Fruit fly (Drosophila melanogaster): ENCODE results near the gene CG5262.

The CG5262 gene

DNA sequence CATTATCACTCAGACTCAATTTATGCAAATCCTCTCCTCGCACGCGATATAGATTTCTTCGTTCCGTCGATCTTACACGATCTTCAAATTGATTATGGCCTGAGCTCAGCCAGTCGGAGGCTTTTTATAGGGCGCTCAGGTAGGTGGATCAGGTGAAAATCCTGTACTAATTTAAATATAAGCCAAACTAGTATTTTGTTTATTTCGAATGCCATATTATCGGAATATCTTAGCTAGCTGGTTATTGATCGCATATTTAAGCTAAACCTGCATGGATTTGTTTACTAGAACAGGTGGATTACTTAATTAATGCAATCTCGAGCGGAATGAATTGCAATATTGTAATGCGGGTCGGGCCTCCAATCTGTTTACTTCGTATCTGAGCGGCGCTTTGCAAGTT is 9.5 kb upstream of the CG5262 start, which contains the start of gene Hpd:
Hpd (minus strand) TSS at position 101 of the 400 bp plus-strand sequence.
- no peak for TF ChIP-seq CG10348 (GFP tag; IDR thresholded peaks at IDR 0.05)
- TF ChIP-seq CG8301 (tag; optimal IDR thresholded peaks at IDR 0.05): no peak
- TF ChIP-seq CG17806 (tag; optimal IDR thresholded peaks at IDR 0.05): no peak
- TF ChIP-seq CG9948 (tag; optimal IDR thresholded peaks at IDR 0.05): no peak
- no peak for TF ChIP-seq Pif1A (GFP tag; optimal IDR thresholded peaks at IDR 0.05)
- no peak for TF ChIP-seq CG34367 (tag; optimal IDR thresholded peaks at IDR 0.05)
- no peak for TF ChIP-seq CG13204 (GFP tag; optimal IDR thresholded peaks at IDR 0.05)
- no peak for TF ChIP-seq CG14655 (GFP tag; optimal IDR thresholded peaks at IDR 0.05)
- no peak for TF ChIP-seq CG4496 (GFP tag; IDR thresholded peaks at IDR 0.05)
- TF ChIP-seq EcR (GFP tag; optimal IDR thresholded peaks at IDR 0.05): no peak
- TF ChIP-seq D1 (tag; optimal IDR thresholded peaks at IDR 0.05): no peak
- TF ChIP-seq gl (tag; optimal IDR thresholded peaks at IDR 0.05): no peak
- no peak for TF ChIP-seq rn (GFP tag; IDR thresholded peaks at IDR 0.05)
- no peak for TF ChIP-seq fd96Ca (GFP tag; IDR thresholded peaks at IDR 0.05)
- no peak for TF ChIP-seq CG15710 (tag; optimal IDR thresholded peaks at IDR 0.05)

DNA sequence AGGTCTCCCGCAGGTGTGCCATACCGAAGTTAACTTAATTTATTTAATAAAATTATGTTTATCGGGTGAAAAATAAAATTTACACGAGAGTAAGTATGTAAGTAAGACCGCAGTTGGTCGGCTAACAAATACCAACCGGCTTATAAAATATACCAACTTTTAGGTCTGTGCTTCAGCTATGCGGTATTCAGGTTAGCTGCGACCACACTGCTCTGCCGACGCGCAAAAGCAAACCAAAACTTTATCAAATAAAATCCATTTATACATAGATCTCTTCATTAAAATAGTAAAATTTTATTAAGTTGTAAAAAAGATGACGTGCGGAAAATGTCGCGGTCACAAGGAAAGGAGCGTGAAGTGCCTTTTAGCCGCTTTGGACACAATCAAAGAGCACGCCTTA is 5.8 kb upstream of the CG5262 start, which contains the start of the genes mRpL15 and CtIP:
mRpL15 (minus strand) TSS at position 141 of the 400 bp plus-strand sequence.
CtIP (plus strand) TSS at position 182 of the 400 bp plus-strand sequence.
- TF ChIP-seq Snoo (tag; optimal IDR thresholded peaks at IDR 0.05) (no peak), CG8301 (tag; optimal IDR thresholded peaks at IDR 0.05) (no peak), CG9948 (tag; optimal IDR thresholded peaks at IDR 0.05) (no peak), CG10348 (GFP tag; IDR thresholded peaks at IDR 0.05) (no peak)

DNA sequence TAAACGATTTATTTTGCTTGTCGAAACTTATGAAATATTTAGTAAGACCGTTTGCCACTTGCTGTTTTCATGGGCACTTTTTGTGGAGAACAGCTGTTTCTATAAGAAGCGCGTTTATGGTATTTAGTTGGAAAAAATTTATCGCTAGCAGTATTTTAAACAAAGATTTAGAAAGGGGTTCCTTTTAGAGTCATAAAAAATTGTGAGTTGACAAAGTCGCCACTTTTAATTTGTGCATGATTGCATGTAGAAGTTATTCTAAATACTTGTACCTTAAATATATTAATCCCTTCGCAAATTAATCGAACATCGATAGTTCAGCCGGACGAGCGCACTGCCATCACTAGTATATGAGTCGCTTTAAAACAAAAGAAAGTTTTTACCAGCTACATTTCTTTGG is 2.0 kb upstream of the CG5262 start, which contains the start of the genes Las and Psn:
Las (minus strand) TSS at position 65 of the 400 bp plus-strand sequence.
Psn (plus strand) TSS at position 172 of the 400 bp plus-strand sequence.
- TF ChIP-seq CG32121 (GFP tag; IDR thresholded peaks at IDR 0.05) (no peak), Ets98B (GFP tag; IDR thresholded peaks at IDR 0.05) (no peak), CG4496 (GFP tag; IDR thresholded peaks at IDR 0.05) (no peak), CG9948 (tag; optimal IDR thresholded peaks at IDR 0.05) (no peak), D1 (tag; optimal IDR thresholded peaks at IDR 0.05) (no peak), gl (tag; optimal IDR thresholded peaks at IDR 0.05) (no peak), Pif1B (GFP tag; optimal IDR thresholded peaks at IDR 0.05) (no peak), Pif1A (GFP tag; optimal IDR thresholded peaks at IDR 0.05) (no peak), CG8159 (tag; optimal IDR thresholded peaks at IDR 0.05) (no peak), CG14655 (GFP tag; optimal IDR thresholded peaks at IDR 0.05) (no peak), rn (GFP tag; IDR thresholded peaks at IDR 0.05) (no peak), CG10348 (GFP tag; IDR thresholded peaks at IDR 0.05) (no peak), CG12605 (GFP tag; IDR thresholded peaks at IDR 0.05) (no peak), CG13204 (GFP tag; optimal IDR thresholded peaks at IDR 0.05) (no peak), CG8301 (tag; optimal IDR thresholded peaks at IDR 0.05) (no peak), Snoo (tag; optimal IDR thresholded peaks at IDR 0.05) (no peak), fd96Ca (GFP tag; IDR thresholded peaks at IDR 0.05) (no peak), CG15710 (tag; optimal IDR thresholded peaks at IDR 0.05) (no peak), CG34367 (tag; optimal IDR thresholded peaks at IDR 0.05) (no peak), CG17806 (tag; optimal IDR thresholded peaks at IDR 0.05) (no peak)

DNA sequence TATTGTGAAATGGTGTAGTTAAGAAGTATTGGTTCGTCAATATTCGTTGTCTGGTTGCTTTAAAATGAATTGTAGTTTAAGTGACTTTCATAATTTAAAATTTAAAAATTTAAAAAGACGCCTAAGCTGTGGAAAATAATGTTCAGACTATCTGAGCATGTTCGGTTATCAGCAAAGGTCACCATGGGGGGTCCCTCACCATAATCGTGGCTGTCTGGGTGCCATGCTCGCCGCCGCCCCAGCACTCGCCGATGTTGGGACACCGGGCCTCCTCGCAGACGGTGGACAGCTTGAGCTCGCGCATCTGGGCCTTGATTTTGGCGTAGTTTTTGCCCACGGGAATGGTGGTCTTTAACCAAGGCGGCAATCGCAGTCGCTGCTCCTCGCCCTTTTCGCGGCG is 1.3 kb upstream of the CG5262 start:
- TF ChIP-seq Snoo (tag; optimal IDR thresholded peaks at IDR 0.05) (no peak), CG14655 (GFP tag; optimal IDR thresholded peaks at IDR 0.05) (no peak), Pif1A (GFP tag; optimal IDR thresholded peaks at IDR 0.05) (no peak), gl (tag; optimal IDR thresholded peaks at IDR 0.05) (no peak), rn (GFP tag; IDR thresholded peaks at IDR 0.05) (no peak), Pif1B (GFP tag; optimal IDR thresholded peaks at IDR 0.05) (no peak), fd96Ca (GFP tag; IDR thresholded peaks at IDR 0.05) (no peak)

DNA sequence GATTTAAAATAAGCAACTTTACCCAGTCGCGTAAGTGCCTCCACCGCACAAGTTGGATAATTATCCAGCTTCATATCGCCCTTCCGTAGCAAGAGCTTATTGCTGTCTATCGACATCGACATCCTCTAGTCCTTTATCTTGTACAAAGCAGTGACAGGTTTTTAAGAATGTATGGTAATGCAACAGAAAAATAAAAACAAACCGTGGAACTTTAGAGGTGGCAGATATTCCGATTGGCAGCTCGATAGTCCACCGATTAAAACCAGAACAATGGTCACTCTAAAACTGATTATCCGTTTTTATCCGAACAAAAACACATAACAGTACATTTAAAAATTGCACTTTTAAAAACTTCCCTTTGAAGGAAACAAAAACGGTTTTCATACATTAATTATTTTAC is 2.8 kb downstream of the CG5262 start, which contains the start of gene CG5274:
CG5274 (minus strand) TSS at position 218 of the 400 bp plus-strand sequence.
- no peak for TF ChIP-seq CG12605 (GFP tag; IDR thresholded peaks at IDR 0.05)
- no peak for TF ChIP-seq EcR (GFP tag; optimal IDR thresholded peaks at IDR 0.05)
- TF ChIP-seq CG34367 (tag; optimal IDR thresholded peaks at IDR 0.05): no peak
- no peak for TF ChIP-seq CG14655 (GFP tag; optimal IDR thresholded peaks at IDR 0.05)
- no peak for TF ChIP-seq CG10348 (GFP tag; IDR thresholded peaks at IDR 0.05)
- TF ChIP-seq CG9948 (tag; optimal IDR thresholded peaks at IDR 0.05): no peak
- no peak for TF ChIP-seq Pif1B (GFP tag; optimal IDR thresholded peaks at IDR 0.05)

DNA sequence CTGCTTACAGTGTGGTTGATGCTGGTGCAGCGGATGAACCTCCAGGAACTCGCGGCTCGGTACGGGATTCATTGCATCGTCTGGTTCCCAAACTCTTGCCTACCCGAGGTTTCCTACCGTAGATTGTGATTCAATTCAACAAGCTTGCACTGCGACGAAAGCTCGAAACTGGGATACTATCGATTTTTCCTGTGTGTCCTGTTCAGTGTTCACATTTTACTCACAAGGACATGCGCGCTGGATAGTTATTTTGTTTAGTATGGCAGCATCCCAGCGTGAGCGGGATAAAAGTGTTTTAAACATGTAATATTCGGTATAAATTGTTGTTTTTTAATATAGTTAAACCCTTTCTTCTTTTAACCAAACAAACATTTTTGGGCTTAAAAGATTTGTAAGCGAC is 4.4 kb downstream of the CG5262 start, which contains the start of gene CG5282:
CG5282 (minus strand) TSS at position 184 of the 400 bp plus-strand sequence.
- TF ChIP-seq Pif1A (GFP tag; optimal IDR thresholded peaks at IDR 0.05) (no peak), CG15710 (tag; optimal IDR thresholded peaks at IDR 0.05) (no peak), Snoo (tag; optimal IDR thresholded peaks at IDR 0.05) (no peak), EcR (GFP tag; optimal IDR thresholded peaks at IDR 0.05) (no peak), CG13204 (GFP tag; optimal IDR thresholded peaks at IDR 0.05) (no peak), CG8301 (tag; optimal IDR thresholded peaks at IDR 0.05) (no peak), CG14655 (GFP tag; optimal IDR thresholded peaks at IDR 0.05) (no peak), CG32121 (GFP tag; IDR thresholded peaks at IDR 0.05) (no peak)

DNA sequence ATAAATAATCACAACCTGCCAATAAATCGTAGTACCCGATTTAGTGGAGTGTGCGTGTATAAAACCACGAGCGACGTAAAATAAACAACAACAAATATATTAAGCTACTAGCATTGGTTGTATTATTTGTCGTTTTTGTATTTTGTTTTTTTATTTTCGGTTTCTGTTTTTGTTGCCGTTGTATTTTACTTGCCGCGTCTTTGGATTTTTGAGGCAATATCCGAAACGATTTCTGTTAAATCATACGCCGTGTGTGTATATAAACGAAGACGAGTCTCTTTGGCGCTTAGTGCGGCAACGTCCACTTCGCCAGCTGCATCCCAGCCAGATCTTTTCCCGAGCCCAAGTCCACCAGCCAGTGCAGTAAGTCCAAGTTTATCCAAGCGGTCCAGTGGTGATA is 17.0 kb downstream of the CG5262 start, which contains the start of gene zye:
zye (plus strand) TSS at position 301 of the 400 bp plus-strand sequence.
- no peak for TF ChIP-seq CG17806 (tag; optimal IDR thresholded peaks at IDR 0.05)
- TF ChIP-seq CG15710 (tag; optimal IDR thresholded peaks at IDR 0.05): no peak
- TF ChIP-seq CG8159 (tag; optimal IDR thresholded peaks at IDR 0.05): no peak
- no peak for TF ChIP-seq CG13204 (GFP tag; optimal IDR thresholded peaks at IDR 0.05)
- TF ChIP-seq CG34367 (tag; optimal IDR thresholded peaks at IDR 0.05): no peak
- no peak for TF ChIP-seq CG32121 (GFP tag; IDR thresholded peaks at IDR 0.05)
- TF ChIP-seq CG8301 (tag; optimal IDR thresholded peaks at IDR 0.05): no peak
- TF ChIP-seq Snoo (tag; optimal IDR thresholded peaks at IDR 0.05): no peak
- no peak for TF ChIP-seq CG4496 (GFP tag; IDR thresholded peaks at IDR 0.05)
- TF ChIP-seq fd96Ca (GFP tag; IDR thresholded peaks at IDR 0.05): no peak
- TF ChIP-seq CG12605 (GFP tag; IDR thresholded peaks at IDR 0.05): no peak
- no peak for TF ChIP-seq EcR (GFP tag; optimal IDR thresholded peaks at IDR 0.05)
- TF ChIP-seq CG10348 (GFP tag; IDR thresholded peaks at IDR 0.05): no peak
